Worm (Caenorhabditis elegans) whole organism, L3 larva: ENCODE data around the gene srz-94.

Experiments used
- R02D3.7 ChIP-seq: fragments of 150-350 bp; optimal IDR thresholded peaks from 2 replicates; lab custom pipeline; 2014; ENCODE audit warnings: missing biosample characterization, missing genetic modification characterization
- ZK546.5 ChIP-seq: sonication (generic microtip); optimal IDR thresholded peaks from 2 replicates; lab custom pipeline; 2017; ENCODE audit warnings: missing biosample characterization, missing genetic modification characterization
- ceh-28 ChIP-seq: fragments of 150-350 bp; optimal IDR thresholded peaks from 2 replicates; lab custom pipeline; 2014; ENCODE audit warnings: missing biosample characterization, missing genetic modification reagents, missing genetic modification characterization
- ceh-82 ChIP-seq: fragments of 150-350 bp; optimal IDR thresholded peaks from 2 replicates; lab custom pipeline; 2014; ENCODE audit warnings: missing biosample characterization, missing genetic modification characterization
- daf-12 ChIP-seq: fragments of 150-350 bp; optimal IDR thresholded peaks from 2 replicates; lab custom pipeline; 2014; ENCODE audit warnings: missing biosample characterization, missing genetic modification reagents, missing genetic modification characterization
- egl-5 ChIP-seq: fragments of 150-350 bp; optimal IDR thresholded peaks from 2 replicates; lab custom pipeline; 2017; ENCODE audit warnings: missing biosample characterization, missing genetic modification reagents, missing genetic modification characterization, inconsistent platforms
- elt-1 ChIP-seq: fragments of 150-350 bp; optimal IDR thresholded peaks from 2 replicates; lab custom pipeline; 2014; ENCODE audit warnings: missing biosample characterization, missing genetic modification characterization
- elt-2 ChIP-seq: sonication (generic microtip); optimal IDR thresholded peaks from 2 replicates; lab custom pipeline; 2016; ENCODE audit warnings: missing genetic modification reagents, mild to moderate bottlenecking, missing genetic modification characterization, missing compliant biosample characterization
- elt-3 ChIP-seq, 3 experiments: fragments of 150-350 bp in 1 of 3; sonication (generic microtip) in 2 of 3; optimal IDR thresholded peaks; 2 replicates in 2 of 3; 4 replicates in 1 of 3; lab custom pipeline; 2014 to 2017; ENCODE audit warnings: missing biosample characterization in 3 of 3, missing genetic modification characterization in 3 of 3
- eor-1 ChIP-seq, 2 experiments: fragments of 150-350 bp; optimal IDR thresholded peaks; 2 replicates each; lab custom pipeline; 2014 to 2018; ENCODE audit warnings: missing biosample characterization in 2 of 2, missing genetic modification characterization in 2 of 2
- fkh-10 ChIP-seq: sonication (generic microtip); optimal IDR thresholded peaks from 2 replicates; lab custom pipeline; 2017; ENCODE audit warnings: missing biosample characterization, missing genetic modification reagents, missing genetic modification characterization
- fkh-2 ChIP-seq: fragments of 150-350 bp; optimal IDR thresholded peaks from 2 replicates; lab custom pipeline; 2014; ENCODE audit warnings: missing biosample characterization, missing genetic modification reagents, missing genetic modification characterization
- hmg-11 ChIP-seq: sonication (generic microtip); optimal IDR thresholded peaks from 2 replicates; lab custom pipeline; 2016; ENCODE audit warnings: missing genetic modification characterization, missing compliant biosample characterization
- jun-1 ChIP-seq: fragments of 150-350 bp; optimal IDR thresholded peaks from 2 replicates; lab custom pipeline; 2014; ENCODE audit warnings: missing biosample characterization, missing genetic modification reagents, missing genetic modification characterization
- lin-15B ChIP-seq: fragments of 150-350 bp; optimal IDR thresholded peaks from 2 replicates; lab custom pipeline; 2014; ENCODE audit warnings: missing biosample characterization, missing genetic modification characterization
- lin-39 ChIP-seq: fragments of 150-350 bp; optimal IDR thresholded peaks from 2 replicates; lab custom pipeline; 2018; ENCODE audit warnings: missing biosample characterization, missing genetic modification reagents, missing genetic modification characterization
- lsy-12 ChIP-seq: sonication (generic microtip); optimal IDR thresholded peaks from 2 replicates; lab custom pipeline; 2016; ENCODE audit warnings: mild to moderate bottlenecking, missing genetic modification characterization, missing compliant biosample characterization
- nfya-1 ChIP-seq: sonication (generic microtip); optimal IDR thresholded peaks from 2 replicates; lab custom pipeline; 2017; ENCODE audit warnings: missing genetic modification characterization, mild to moderate bottlenecking, missing compliant biosample characterization, antibody characterized with exemption, moderate library complexity; ENCODE audit not compliant: insufficient read depth
- nhr-11 ChIP-seq: fragments of 150-350 bp; optimal IDR thresholded peaks from 2 replicates; lab custom pipeline; 2014; ENCODE audit warnings: missing biosample characterization, missing genetic modification characterization
- nhr-12 ChIP-seq: fragments of 150-350 bp; optimal IDR thresholded peaks from 2 replicates; lab custom pipeline; 2014; ENCODE audit warnings: missing biosample characterization, missing genetic modification characterization
- nhr-23 ChIP-seq: fragments of 150-350 bp; optimal IDR thresholded peaks from 2 replicates; lab custom pipeline; 2014; ENCODE audit warnings: missing biosample characterization, missing genetic modification reagents, missing genetic modification characterization
- nhr-237 ChIP-seq: fragments of 150-350 bp; optimal IDR thresholded peaks from 2 replicates; lab custom pipeline; 2014; ENCODE audit warnings: missing biosample characterization, missing genetic modification characterization
- nhr-25 ChIP-seq: sonication (generic microtip); optimal IDR thresholded peaks from 2 replicates; lab custom pipeline; 2017; ENCODE audit warnings: missing biosample characterization, missing genetic modification characterization
- nhr-28 ChIP-seq: fragments of 150-350 bp; optimal IDR thresholded peaks from 2 replicates; lab custom pipeline; 2014; ENCODE audit warnings: missing biosample characterization, missing genetic modification characterization
- nhr-67 ChIP-seq: fragments of 150-350 bp; optimal IDR thresholded peaks from 2 replicates; lab custom pipeline; 2014; ENCODE audit warnings: missing biosample characterization, missing genetic modification characterization
- nhr-76 ChIP-seq: fragments of 150-350 bp; sonication (generic microtip); optimal IDR thresholded peaks from 5 replicates; lab custom pipeline; 2014; ENCODE audit warnings: missing biosample characterization, missing genetic modification characterization
- nhr-77 ChIP-seq: fragments of 150-350 bp; optimal IDR thresholded peaks from 2 replicates; lab custom pipeline; 2014; ENCODE audit warnings: missing biosample characterization, missing genetic modification characterization
- pha-4 ChIP-seq: fragments of 150-350 bp; optimal IDR thresholded peaks from 2 replicates; lab custom pipeline; 2014; ENCODE audit warnings: missing biosample characterization, missing genetic modification reagents, missing genetic modification characterization
- pqm-1 ChIP-seq: fragments of 150-350 bp; optimal IDR thresholded peaks from 2 replicates; lab custom pipeline; 2017; ENCODE audit warnings: missing biosample characterization, missing genetic modification characterization, inconsistent platforms
- sea-2 ChIP-seq: fragments of 150-350 bp; sonication (generic microtip); optimal IDR thresholded peaks from 4 replicates; lab custom pipeline; 2014; ENCODE audit warnings: missing biosample characterization, missing genetic modification reagents, missing genetic modification characterization
- skn-1 ChIP-seq: fragments of 150-350 bp; optimal IDR thresholded peaks from 2 replicates; lab custom pipeline; 2014; ENCODE audit warnings: missing biosample characterization, missing genetic modification characterization
- snpc-4 ChIP-seq: fragments of 150-350 bp; optimal IDR thresholded peaks from 2 replicates; lab custom pipeline; 2014; ENCODE audit warnings: missing biosample characterization, missing genetic modification characterization
- tbx-2 ChIP-seq: sonication (generic microtip); optimal IDR thresholded peaks from 2 replicates; lab custom pipeline; 2016; ENCODE audit warnings: mild to moderate bottlenecking, missing genetic modification characterization, missing compliant biosample characterization
- unc-39 ChIP-seq: sonication (generic microtip); optimal IDR thresholded peaks from 4 replicates; lab custom pipeline; 2017; ENCODE audit warnings: missing biosample characterization, missing genetic modification characterization
- unc-62 ChIP-seq: fragments of 150-350 bp; sonication (generic microtip); optimal IDR thresholded peaks from 4 replicates; lab custom pipeline; 2014; ENCODE audit warnings: missing biosample characterization, missing genetic modification reagents, missing genetic modification characterization
- zag-1 ChIP-seq: fragments of 150-350 bp; optimal IDR thresholded peaks from 2 replicates; lab custom pipeline; 2014; ENCODE audit warnings: missing biosample characterization, missing genetic modification characterization
- ztf-11 ChIP-seq: fragments of 150-350 bp; optimal IDR thresholded peaks from 2 replicates; lab custom pipeline; 2014; ENCODE audit warnings: missing biosample characterization, missing genetic modification characterization
- ztf-4 ChIP-seq: fragments of 150-350 bp; optimal IDR thresholded peaks from 2 replicates; lab custom pipeline; 2014; ENCODE audit warnings: missing biosample characterization, missing genetic modification characterization

srz-94 gene

DNA sequence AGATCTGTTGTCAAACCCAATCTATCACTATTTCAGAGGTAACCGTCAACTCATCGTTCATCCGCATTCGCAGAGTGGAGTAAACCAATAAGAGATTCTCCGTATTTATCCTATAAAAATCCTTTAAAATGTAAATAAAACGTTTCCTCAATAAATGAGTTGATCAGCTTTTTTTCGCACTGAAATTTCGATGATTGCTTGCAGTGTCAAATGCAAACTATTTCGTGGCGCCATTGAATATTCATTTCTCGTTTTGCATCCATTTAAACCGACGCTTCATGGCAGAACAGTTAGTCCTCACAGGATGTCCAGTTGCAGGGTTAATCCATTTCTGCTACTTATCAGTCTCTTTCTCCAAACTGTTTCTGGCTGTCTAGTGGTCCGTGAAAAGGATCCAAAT, 25.8 kb upstream of the srz-94 start, which contains the start of gene F28B1.9:
Gene F28B1.9, plus strand, starts transcription at position 301 of the 400 bp plus-strand sequence.
- TF ChIP-seq snpc-4 (tag; lab: Kevin White, UChicago), result no peak
- TF ChIP-seq nhr-11 (tag; lab: Kevin White, UChicago), result no peak
- TF ChIP-seq nhr-28 (tag; lab: Kevin White, UChicago), result no peak
- no peak for TF ChIP-seq pha-4 (tag; lab: Kevin White, UChicago)
- no peak for TF ChIP-seq ztf-4
- no peak for TF ChIP-seq elt-2 (tag; lab: Kevin White, UChicago)
- no peak for TF ChIP-seq skn-1 (tag; lab: Kevin White, UChicago)
- TF ChIP-seq fkh-10, result no peak
- no peak for TF ChIP-seq pqm-1 (tag; lab: Kevin White, UChicago)
- no peak for TF ChIP-seq nhr-25
- no peak for TF ChIP-seq tbx-2 (tag; lab: Kevin White, UChicago)
- no peak for TF ChIP-seq R02D3.7 (tag; lab: Kevin White, UChicago)
- no peak for TF ChIP-seq ZK546.5 (tag; lab: Kevin White, UChicago)
- TF ChIP-seq nhr-67, result no peak
- TF ChIP-seq unc-62 (GFP tag; lab: Kevin White, UChicago), result no peak
- no peak for TF ChIP-seq elt-1
- TF ChIP-seq ceh-28 (tag; lab: Kevin White, UChicago), result no peak
- no peak for TF ChIP-seq egl-5 (tag; lab: Kevin White, UChicago)

DNA sequence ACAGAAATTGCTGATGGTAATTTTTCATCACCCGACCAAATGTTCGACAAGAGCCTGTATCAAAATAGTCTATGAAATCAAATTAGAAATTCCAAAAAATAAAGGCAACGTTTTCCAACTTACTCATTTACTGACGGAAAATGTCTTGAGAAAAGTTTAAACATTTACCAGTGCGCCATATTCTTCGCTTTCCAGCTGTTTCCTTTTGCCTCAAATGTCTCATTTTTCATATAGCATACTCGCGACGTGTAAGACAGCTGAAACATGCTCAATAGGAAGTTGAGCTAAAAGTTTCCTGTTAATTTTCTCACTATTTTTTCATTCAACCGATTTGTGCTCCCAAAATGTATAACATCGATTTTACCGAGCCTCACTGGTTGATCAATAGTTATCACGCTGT, 24.2 kb upstream of the srz-94 start, which contains the start of gene sri-66:
Gene sri-66, plus strand, starts transcription at position 301 of the 400 bp plus-strand sequence.
- TF ChIP-seq nhr-76 (tag; lab: Kevin White, UChicago), result no peak
- TF ChIP-seq unc-39, result no peak
- TF ChIP-seq, all 47 proteins: peak for 0

DNA sequence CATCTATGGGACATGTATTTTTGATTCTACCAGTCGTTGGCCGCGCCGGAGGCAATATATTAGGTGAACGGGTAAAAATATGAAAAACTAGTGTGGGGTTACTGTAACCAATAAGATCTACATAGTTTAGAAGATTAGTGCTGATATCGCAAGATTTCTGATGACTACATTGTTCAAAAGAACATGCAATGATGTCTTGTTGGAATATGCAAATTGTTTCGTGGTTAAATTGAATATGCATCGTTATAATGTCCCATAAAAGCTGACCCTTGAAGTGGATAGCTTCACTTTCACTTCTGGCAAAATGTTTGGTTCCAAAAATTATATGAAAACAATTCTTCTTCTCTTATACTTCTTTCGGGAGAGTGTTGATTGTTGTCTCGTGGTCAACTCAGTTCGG, 8.8 kb upstream of the srz-94 start, which contains the start of gene F28B1.2:
Gene F28B1.2, plus strand, starts transcription at position 301 of the 400 bp plus-strand sequence.
- TF ChIP-seq jun-1 (tag; lab: Kevin White, UChicago) (no peak), sea-2 (no peak), unc-39 (no peak), ztf-11 (tag; lab: Kevin White, UChicago) (no peak), elt-3 (tag; optimal IDR thresholded peaks at IDR 0.05; lab: Kevin White, UChicago) (no peak), R02D3.7 (tag; lab: Kevin White, UChicago) (no peak), fkh-10 (no peak), nhr-23 (no peak), nhr-76 (tag; lab: Kevin White, UChicago) (no peak), zag-1 (no peak), nhr-77 (tag; lab: Kevin White, UChicago) (no peak)

DNA sequence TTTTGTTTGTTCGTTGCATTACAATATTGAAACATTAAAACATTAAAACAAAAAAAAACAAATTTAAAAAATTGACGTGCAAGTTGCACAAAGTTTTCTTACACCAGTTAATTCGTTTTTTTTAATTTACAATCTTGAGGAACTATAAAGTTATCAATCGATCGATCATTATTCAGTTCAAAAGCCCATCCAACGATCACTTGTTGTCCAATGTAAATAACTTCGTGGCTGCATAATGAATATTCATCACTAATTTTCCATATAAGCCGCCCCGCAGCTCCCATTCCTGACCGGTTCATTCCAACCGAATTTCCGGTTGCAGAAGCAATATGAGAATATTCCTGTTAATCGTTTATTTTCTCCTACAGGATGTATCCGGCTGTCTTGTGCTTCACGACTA, 6.5 kb upstream of the srz-94 start, which contains the start of gene hpo-33:
Gene hpo-33, plus strand, starts transcription at position 301 of the 400 bp plus-strand sequence.
- TF ChIP-seq nhr-28 (tag; lab: Kevin White, UChicago), result no peak
- no peak for TF ChIP-seq nhr-23
- no peak for TF ChIP-seq eor-1 (tag; optimal IDR thresholded peaks at IDR 0.05; lab: Kevin White, UChicago)
- TF ChIP-seq tbx-2 (tag; lab: Kevin White, UChicago), result no peak
- TF ChIP-seq lsy-12 (tag; lab: Kevin White, UChicago), result no peak
- no peak for TF ChIP-seq skn-1 (tag; lab: Kevin White, UChicago)
- TF ChIP-seq nhr-12 (tag; lab: Kevin White, UChicago), result no peak
- TF ChIP-seq egl-5 (tag; lab: Kevin White, UChicago), result no peak
- TF ChIP-seq ceh-28 (tag; lab: Kevin White, UChicago), result no peak
- no peak for TF ChIP-seq snpc-4 (tag; lab: Kevin White, UChicago)
- TF ChIP-seq ztf-11 (tag; lab: Kevin White, UChicago), result no peak
- TF ChIP-seq ZK546.5 (tag; lab: Kevin White, UChicago), result no peak
- TF ChIP-seq, all 47 proteins: peak for 0

DNA sequence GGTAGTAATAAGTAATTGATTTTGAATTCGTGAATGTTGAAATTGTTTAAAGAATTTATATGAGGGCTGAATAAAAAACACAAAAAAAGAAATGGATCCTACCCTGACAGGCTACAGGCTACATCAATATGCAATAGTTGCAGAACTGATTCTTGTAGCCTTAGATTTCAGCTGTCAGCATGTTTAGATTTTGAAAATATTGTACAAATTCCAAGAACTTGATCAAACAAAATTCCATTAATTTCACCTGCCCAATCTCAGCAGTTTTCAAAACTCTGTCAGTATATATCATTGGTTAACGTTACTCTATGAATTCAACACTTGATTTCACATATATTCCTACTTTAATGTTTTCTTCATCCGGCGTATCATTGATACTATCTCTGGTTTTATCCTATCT, 5.3 kb downstream of the srz-94 start:
- no peak for TF ChIP-seq pqm-1 (tag; lab: Kevin White, UChicago)
- TF ChIP-seq lin-39, result no peak
- TF ChIP-seq nhr-67, result no peak
- TF ChIP-seq lin-15B (tag; lab: Kevin White, UChicago), result no peak
- no peak for TF ChIP-seq fkh-2 (tag; lab: Kevin White, UChicago)
- TF ChIP-seq nhr-237 (tag; lab: Kevin White, UChicago), result no peak
- TF ChIP-seq nfya-1 (tag; lab: Kevin White, UChicago), result no peak
- TF ChIP-seq daf-12 (tag; lab: Kevin White, UChicago), result no peak
- no peak for TF ChIP-seq ceh-82 (tag; lab: Kevin White, UChicago)
- TF ChIP-seq unc-39, result no peak
- no peak for TF ChIP-seq eor-1 (tag; optimal IDR thresholded peaks at IDR 0.05; lab: Kevin White, UChicago)
- no peak for TF ChIP-seq hmg-11 (tag; lab: Kevin White, UChicago)
